Worm (Caenorhabditis elegans): Measurements from ENCODE around the gene sax-3.

ce11 chrX:3499867-3500266 is 34.1 kb upstream of the sax-3 start:
- TF ChIP-seq nhr-12 (tag; optimal IDR thresholded peaks at IDR 0.05) (no peak), ztf-11 (tag; optimal IDR thresholded peaks at IDR 0.05) (no peak), lsy-2 (tag; optimal IDR thresholded peaks at IDR 0.05) (no peak)
